Worm (Caenorhabditis elegans) whole organism, young adult: ENCODE data around the gene R07E5.19.
A peak's percentile ranks its signal among the peaks of the same experiment; 100 is the strongest.

Experiments
- B0019.2 ChIP-seq: fragments of 200-800 bp; sonication (Bioruptor generic); conservative IDR thresholded peaks from 2 replicates; pipeline ENCODE4 v1.3.6; 2022; ENCODE audit warnings: missing genetic modification reagents, missing genetic modification characterization, missing compliant biosample characterization
- B0035.1 ChIP-seq: sonication (generic microtip); optimal IDR thresholded peaks from 2 replicates; lab custom pipeline; 2016; ENCODE audit warnings: missing genetic modification characterization, mild to moderate bottlenecking, missing compliant biosample characterization, missing genotype, missing genetic modification reagents
- B0261.1 ChIP-seq: sonication (generic microtip); optimal IDR thresholded peaks from 2 replicates; lab custom pipeline; 2016; ENCODE audit warnings: mild to moderate bottlenecking, missing genetic modification characterization, moderate library complexity, missing compliant biosample characterization
- B0336.3 ChIP-seq: fragments of 200-800 bp; sonication (Bioruptor generic); IDR thresholded peaks from 2 replicates; pipeline ENCODE4 v1.3.6; 2022; ENCODE audit warnings: missing genetic modification characterization, missing compliant biosample characterization
- C06A6.2 ChIP-seq: fragments of 200-800 bp; sonication (Bioruptor generic); conservative IDR thresholded peaks from 2 replicates; pipeline ENCODE4 v1.3.6; 2022; ENCODE audit warnings: missing genetic modification characterization, missing compliant biosample characterization
- C17E4.6 ChIP-seq: fragments of 200-800 bp; sonication (Bioruptor generic); IDR thresholded peaks from 2 replicates; pipeline ENCODE4 v1.3.6; 2022; ENCODE audit warnings: missing genetic modification reagents, missing genetic modification characterization, missing compliant biosample characterization
- D2030.7 ChIP-seq: fragments of 200-800 bp; sonication (Bioruptor generic); IDR thresholded peaks from 2 replicates; pipeline ENCODE4 v1.3.6; 2022; ENCODE audit warnings: missing genetic modification reagents, missing genetic modification characterization, missing compliant biosample characterization
- F23B12.7 ChIP-seq: sonication (generic microtip); optimal IDR thresholded peaks from 2 replicates; lab custom pipeline; 2017; ENCODE audit warnings: missing genetic modification characterization, mild to moderate bottlenecking, missing compliant biosample characterization, antibody characterized with exemption, moderate library complexity; ENCODE audit not compliant: insufficient read depth
- F49E8.2 ChIP-seq: sonication (generic microtip); optimal IDR thresholded peaks from 3 replicates; lab custom pipeline; 2017; ENCODE audit warnings: missing genetic modification characterization, mild to moderate bottlenecking, missing compliant biosample characterization, antibody characterized with exemption, moderate library complexity; ENCODE audit not compliant: insufficient read depth
- F57A8.1 ChIP-seq: fragments of 200-800 bp; sonication (Bioruptor generic); optimal IDR thresholded peaks from 2 replicates; lab custom pipeline; 2018; ENCODE audit warnings: mild to moderate bottlenecking, missing genetic modification characterization, moderate library complexity, missing compliant biosample characterization
- K12H6.12 ChIP-seq: fragments of 200-800 bp; sonication (Bioruptor generic); optimal IDR thresholded peaks from 2 replicates; lab custom pipeline; 2018; ENCODE audit warnings: mild to moderate bottlenecking, missing genetic modification characterization, missing compliant biosample characterization
- Y56A3A.18 ChIP-seq: fragments of 200-800 bp; sonication (Bioruptor generic); IDR thresholded peaks from 2 replicates; pipeline ENCODE4 v1.3.6; 2022; ENCODE audit warnings: missing genetic modification reagents, missing genetic modification characterization, missing compliant biosample characterization
- ZK185.1 ChIP-seq: sonication (generic microtip); optimal IDR thresholded peaks from 2 replicates; lab custom pipeline; 2016; ENCODE audit warnings: mild to moderate bottlenecking, missing genetic modification characterization, missing compliant biosample characterization; ENCODE audit not compliant: poor library complexity, severe bottlenecking
- attf-3 ChIP-seq: fragments of 200-800 bp; sonication (Bioruptor generic); conservative IDR thresholded peaks from 2 replicates; pipeline ENCODE4 v1.3.6; 2022; ENCODE audit warnings: missing genetic modification reagents, missing genetic modification characterization, missing compliant biosample characterization
- hlh-12 ChIP-seq: sonication (generic microtip); optimal IDR thresholded peaks from 2 replicates; lab custom pipeline; 2016; ENCODE audit warnings: missing genetic modification characterization, missing compliant biosample characterization
- hlh-26 ChIP-seq: fragments of 200-800 bp; sonication (Bioruptor generic); conservative IDR thresholded peaks from 2 replicates; pipeline ENCODE4 v1.3.6; 2022; ENCODE audit warnings: missing genetic modification reagents, missing genetic modification characterization, missing compliant biosample characterization
- hmg-1.2 ChIP-seq: fragments of 200-800 bp; sonication (Bioruptor generic); IDR thresholded peaks from 2 replicates; pipeline ENCODE4 v1.3.6; 2022; ENCODE audit warnings: missing genetic modification reagents, missing genetic modification characterization, missing compliant biosample characterization
- hrde-1 ChIP-seq: sonication (generic microtip); optimal IDR thresholded peaks from 2 replicates; lab custom pipeline; 2016; ENCODE audit warnings: missing genetic modification characterization, mild to moderate bottlenecking, missing compliant biosample characterization, moderate library complexity, missing genotype, missing genetic modification reagents, borderline replicate concordance
- let-607 ChIP-seq, 2 experiments: fragments of 200-800 bp in 1 of 2; sonication (Bioruptor generic) in 1 of 2; sonication (generic microtip) in 1 of 2; optimal IDR thresholded peaks; 2 replicates each; lab custom pipeline; 2016 to 2018; ENCODE audit warnings: mild to moderate bottlenecking in 2 of 2, missing compliant biosample characterization in 2 of 2, missing genetic modification characterization in 2 of 2, moderate library complexity in 2 of 2, missing genotype in 1 of 2
- lin-26 ChIP-seq: fragments of 200-800 bp; sonication (Bioruptor generic); IDR thresholded peaks from 2 replicates; pipeline ENCODE4 v1.3.6; 2022; ENCODE audit warnings: missing genetic modification reagents, missing genetic modification characterization, missing compliant biosample characterization
- lir-1 ChIP-seq: fragments of 200-800 bp; sonication (Bioruptor generic); conservative IDR thresholded peaks from 2 replicates; pipeline ENCODE4 v1.3.6; 2022; ENCODE audit warnings: missing genetic modification reagents, missing genetic modification characterization, missing compliant biosample characterization
- madf-10 ChIP-seq: sonication (generic microtip); optimal IDR thresholded peaks from 2 replicates; lab custom pipeline; 2016; ENCODE audit warnings: mild to moderate bottlenecking, missing genetic modification characterization, missing compliant biosample characterization
- madf-8 ChIP-seq: fragments of 200-800 bp; sonication (Bioruptor generic); conservative IDR thresholded peaks from 2 replicates; pipeline ENCODE4 v1.3.6; 2022; ENCODE audit warnings: missing genetic modification reagents, missing genetic modification characterization, missing compliant biosample characterization
- mel-28 ChIP-seq: sonication (generic microtip); optimal IDR thresholded peaks from 2 replicates; lab custom pipeline; 2016; ENCODE audit warnings: borderline replicate concordance, mild to moderate bottlenecking, missing genetic modification characterization, missing compliant biosample characterization
- mes-4 ChIP-seq: sonication (generic microtip); optimal IDR thresholded peaks from 2 replicates; lab custom pipeline; 2016; ENCODE audit warnings: missing genotype, missing genetic modification characterization, missing compliant biosample characterization
- nfya-1 ChIP-seq: sonication (generic microtip); optimal IDR thresholded peaks from 2 replicates; lab custom pipeline; 2017; ENCODE audit warnings: antibody characterized with exemption, missing compliant biosample characterization, missing genetic modification characterization, borderline replicate concordance; ENCODE audit not compliant: insufficient read depth
- nfya-2 ChIP-seq: fragments of 200-800 bp; sonication (Bioruptor generic); IDR thresholded peaks from 2 replicates; pipeline ENCODE4 v1.3.6; 2022; ENCODE audit warnings: missing genetic modification reagents, missing genetic modification characterization, missing compliant biosample characterization
- nhr-90 ChIP-seq: sonication (generic microtip); optimal IDR thresholded peaks from 2 replicates; lab custom pipeline; 2016; ENCODE audit warnings: missing genotype, mild to moderate bottlenecking, missing genetic modification characterization, missing compliant biosample characterization
- pbrm-1 ChIP-seq: fragments of 200-800 bp; sonication (Bioruptor generic); IDR thresholded peaks from 2 replicates; pipeline ENCODE4 v1.3.6; 2022; ENCODE audit warnings: missing genetic modification reagents, missing genetic modification characterization, missing compliant biosample characterization
- rcor-1 ChIP-seq: fragments of 200-800 bp; sonication (Bioruptor generic); IDR thresholded peaks from 2 replicates; pipeline ENCODE4 v1.3.6; 2022; ENCODE audit warnings: missing genetic modification reagents, missing genetic modification characterization, missing compliant biosample characterization
- rec-8 ChIP-seq, 2 experiments: sonication (generic microtip); optimal IDR thresholded peaks; 2 replicates each; lab custom pipeline; 2016; ENCODE audit warnings: mild to moderate bottlenecking in 2 of 2, missing genetic modification characterization in 2 of 2, missing genetic modification reagents in 2 of 2, missing genotype in 2 of 2, missing biosample characterization in 1 of 2, missing compliant biosample characterization in 1 of 2, moderate library complexity in 1 of 2
- rpc-1 ChIP-seq, 2 experiments: fragments of 150-350 bp in 1 of 2; sonication (generic microtip) in 1 of 2; optimal IDR thresholded peaks; 2 replicates each; lab custom pipeline; 2014 to 2018; ENCODE audit warnings: missing biosample characterization in 1 of 2, missing genetic modification characterization in 1 of 2, missing genetic modification reagents in 1 of 2, missing genotype in 1 of 2
- snpc-1.1 ChIP-seq: sonication (generic microtip); optimal IDR thresholded peaks from 2 replicates; lab custom pipeline; 2017; ENCODE audit warnings: missing genetic modification characterization, mild to moderate bottlenecking, missing compliant biosample characterization, antibody characterized with exemption, moderate library complexity, missing genotype, missing genetic modification reagents; ENCODE audit not compliant: insufficient read depth
- snpc-3.4 ChIP-seq: sonication (generic microtip); optimal IDR thresholded peaks from 2 replicates; lab custom pipeline; 2017; ENCODE audit warnings: missing genetic modification characterization, mild to moderate bottlenecking, missing compliant biosample characterization, antibody characterized with exemption, moderate library complexity, missing genotype, missing genetic modification reagents
- snpc-4 ChIP-seq, 5 experiments: fragments of 150-350 bp in 1 of 5; sonication (generic microtip) in 4 of 5; optimal IDR thresholded peaks; 2 replicates each; lab custom pipeline; 2014 to 2018; ENCODE audit warnings: missing genetic modification characterization in 5 of 5, missing biosample characterization in 3 of 5, antibody characterized with exemption in 2 of 5, mild to moderate bottlenecking in 2 of 5, missing compliant biosample characterization in 2 of 5, missing genotype in 2 of 5, moderate library complexity in 2 of 5, missing genetic modification reagents in 1 of 5
- somi-1 ChIP-seq: fragments of 200-800 bp; sonication (Bioruptor generic); optimal IDR thresholded peaks from 2 replicates; lab custom pipeline; 2018; ENCODE audit warnings: mild to moderate bottlenecking, missing genetic modification characterization, missing compliant biosample characterization
- tlf-1 ChIP-seq: fragments of 200-800 bp; sonication (Bioruptor generic); optimal IDR thresholded peaks from 2 replicates; lab custom pipeline; 2018; ENCODE audit warnings: mild to moderate bottlenecking, missing genetic modification characterization, missing compliant biosample characterization
- ztf-18 ChIP-seq: sonication (generic microtip); optimal IDR thresholded peaks from 2 replicates; lab custom pipeline; 2016; ENCODE audit warnings: missing genotype, mild to moderate bottlenecking, missing genetic modification characterization, missing compliant biosample characterization
- ztf-22 ChIP-seq: fragments of 200-800 bp; sonication (Bioruptor generic); optimal IDR thresholded peaks from 2 replicates; lab custom pipeline; 2018; ENCODE audit warnings: mild to moderate bottlenecking, missing genetic modification characterization, moderate library complexity, missing compliant biosample characterization
- ztf-26 ChIP-seq: sonication (generic microtip); optimal IDR thresholded peaks from 2 replicates; lab custom pipeline; 2017; ENCODE audit warnings: missing genetic modification characterization, missing compliant biosample characterization
- ztf-28 ChIP-seq: fragments of 200-800 bp; sonication (Bioruptor generic); IDR thresholded peaks from 2 replicates; pipeline ENCODE4 v1.3.6; 2022; ENCODE audit warnings: missing genetic modification reagents, missing genetic modification characterization, missing compliant biosample characterization

The R07E5.19 gene

ce11 chrIII:4449893-4450579, 32.2 kb upstream of the R07E5.19 start, which contains the start of gene ceh-43 (continued):
- no peak for TF ChIP-seq hlh-12 (tag; lab: Kevin White, UChicago)
- TF ChIP-seq nhr-90 (tag; lab: Kevin White, UChicago): peak; percentile 11
- peak; percentile 36 for TF ChIP-seq ztf-18 (tag; lab: Kevin White, UChicago)
- no peak for TF ChIP-seq B0035.1 (tag; lab: Kevin White, UChicago)
- no peak for TF ChIP-seq F57A8.1 (GFP tag; lab: Kevin White, UChicago)
- no peak for TF ChIP-seq mel-28 (tag; lab: Kevin White, UChicago)
- TF ChIP-seq attf-3 (GFP tag; lab: Robert Waterston, UW): no peak
- peak; percentile 11 for TF ChIP-seq F23B12.7 (tag; lab: Kevin White, UChicago)
- TF ChIP-seq let-607 (tag; optimal IDR thresholded peaks at IDR 0.05; lab: Kevin White, UChicago): no peak
- TF ChIP-seq pbrm-1 (GFP tag; lab: Robert Waterston, UW): peak; percentile 60
- TF ChIP-seq lir-1: 0 out of 2 replicates have a peak, but pooled peaks have one; percentile 24
- TF ChIP-seq Y56A3A.18 (GFP tag; lab: Robert Waterston, UW): no peak

DNA sequence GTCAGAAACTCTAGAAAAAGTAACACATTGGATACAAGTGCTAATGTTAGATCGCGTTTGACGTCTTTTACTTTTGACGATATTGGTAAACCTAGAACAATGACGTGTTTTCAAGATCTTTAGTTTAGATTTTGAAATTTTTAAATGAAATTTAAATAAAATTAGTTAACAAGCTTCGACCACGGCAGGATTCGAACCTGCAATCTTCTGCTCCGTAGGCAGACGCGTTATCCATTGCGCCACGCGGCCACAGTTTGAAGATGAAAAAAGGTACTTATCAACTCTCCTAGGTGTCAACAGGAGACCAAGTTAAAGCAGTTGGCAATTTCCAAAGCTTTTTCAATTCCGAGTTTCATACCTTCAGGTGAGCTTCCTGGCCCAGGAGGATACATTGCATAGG, 31.5 kb upstream of the R07E5.19 start:
- peak; percentile 27 for TF ChIP-seq madf-10
- no peak for TF ChIP-seq C17E4.6 (GFP tag; lab: Robert Waterston, UW)
- no peak for TF ChIP-seq attf-3 (GFP tag; lab: Robert Waterston, UW)
- peak in 1 of 2 experiments; percentile 29 for TF ChIP-seq rec-8 (tag; optimal IDR thresholded peaks at IDR 0.05; lab: Kevin White, UChicago)
- TF ChIP-seq snpc-1.1 (tag; lab: Kevin White, UChicago): no peak
- TF ChIP-seq B0019.2 (GFP tag; lab: Robert Waterston, UW): no peak
- no peak for TF ChIP-seq somi-1 (GFP tag; lab: Kevin White, UChicago)
- TF ChIP-seq ztf-18 (tag; lab: Kevin White, UChicago): peak; percentile 73
- peak; percentile 29 for TF ChIP-seq snpc-3.4
- no peak for TF ChIP-seq B0035.1 (tag; lab: Kevin White, UChicago)
- no peak for TF ChIP-seq ZK185.1 (tag; lab: Kevin White, UChicago)
- TF ChIP-seq rpc-1 (optimal IDR thresholded peaks at IDR 0.05; lab: Kevin White, UChicago): peak; percentile 63
- TF ChIP-seq rpc-1 (tag; optimal IDR thresholded peaks at IDR 0.05; lab: Kevin White, UChicago): peak; percentile 81
- TF ChIP-seq F23B12.7 (tag; lab: Kevin White, UChicago): peak; percentile 53
- TF ChIP-seq nfya-1: no peak
- peak; percentile 71; the same call in 1 of the 2 replicates for TF ChIP-seq lin-26 (GFP tag; lab: Robert Waterston, UW)
- TF ChIP-seq hrde-1 (tag; lab: Kevin White, UChicago): no peak
- TF ChIP-seq nhr-90 (tag; lab: Kevin White, UChicago): peak; percentile 33
- TF ChIP-seq K12H6.12 (tag; lab: Kevin White, UChicago): peak; percentile 16
- no peak for TF ChIP-seq rcor-1 (GFP tag; lab: Robert Waterston, UW)
- no peak for TF ChIP-seq B0336.3 (GFP tag; lab: Robert Waterston, UW)
- TF ChIP-seq snpc-4 (GFP tag; optimal IDR thresholded peaks at IDR 0.05; lab: Kevin White, UChicago): no peak
- peak in 1 of 4 experiments; percentile 28 for TF ChIP-seq snpc-4 (tag; optimal IDR thresholded peaks at IDR 0.05; lab: Kevin White, UChicago)
- TF ChIP-seq hlh-26: no peak
- TF ChIP-seq B0261.1: peak; percentile 71
- TF ChIP-seq ztf-22 (GFP tag; lab: Kevin White, UChicago): no peak
- TF ChIP-seq tlf-1 (GFP tag; lab: Kevin White, UChicago): no peak
- 0 out of 2 replicates have a peak, but pooled peaks have one; percentile 14 for TF ChIP-seq madf-8 (GFP tag; lab: Robert Waterston, UW)
- TF ChIP-seq D2030.7: peak; percentile 69; the same call in 1 of the 2 replicates
- TF ChIP-seq F49E8.2: peak; percentile 62
- no peak for TF ChIP-seq C06A6.2 (GFP tag; lab: Robert Waterston, UW)
- TF ChIP-seq ztf-28: 0 out of 2 replicates have a peak, but pooled peaks have one; percentile 36
- TF ChIP-seq hmg-1.2: peak; percentile 48; the same call in 1 of the 2 replicates
- no peak for TF ChIP-seq nfya-2 (GFP tag; lab: Robert Waterston, UW)
- peak; percentile 57 for TF ChIP-seq mes-4 (tag; lab: Kevin White, UChicago)
- TF ChIP-seq ztf-26 (tag; lab: Kevin White, UChicago): no peak
